Fruit fly (Drosophila melanogaster) whole organism, embryonic: ENCODE results near the gene ND-PDSW.

Experiments used
- Atf-2 ChIP-seq: fragments of 200-800 bp; sonication (Bioruptor generic); optimal IDR thresholded peaks from 2 replicates; lab custom pipeline; 2016; ENCODE audit warnings: missing biosample characterization, missing genetic modification characterization
- CG12659 ChIP-seq: fragments of 200-800 bp; sonication (Bioruptor generic); optimal IDR thresholded peaks from 3 replicates; lab custom pipeline; 2017; ENCODE audit warnings: mild to moderate bottlenecking, missing biosample characterization, missing genetic modification reagents, missing genetic modification characterization
- CG12942 ChIP-seq: fragments of 200-800 bp; sonication (Bioruptor generic); optimal IDR thresholded peaks from 3 replicates; lab custom pipeline; 2016; ENCODE audit warnings: missing biosample characterization, missing genetic modification characterization
- CG16813 ChIP-seq: fragments of 200-800 bp; sonication (Bioruptor generic); IDR thresholded peaks from 3 replicates; pipeline ENCODE4 v1.3.6; 2022; ENCODE audit warnings: missing biosample characterization, missing genetic modification characterization; ENCODE audit not compliant: partially characterized antibody
- CG17912 ChIP-seq: fragments of 200-800 bp; sonication (Bioruptor generic); optimal IDR thresholded peaks from 2 replicates; lab custom pipeline; 2018; ENCODE audit warnings: missing biosample characterization, mild to moderate bottlenecking, missing genetic modification characterization
- CG18262 ChIP-seq: fragments of 200-800 bp; optimal IDR thresholded peaks from 3 replicates; lab custom pipeline; 2019; ENCODE audit warnings: missing biosample characterization, mild to moderate bottlenecking, missing genetic modification characterization, moderate library complexity
- CG18476 ChIP-seq: fragments of 200-800 bp; sonication (Bioruptor generic); optimal IDR thresholded peaks from 2 replicates; lab custom pipeline; 2016; ENCODE audit warnings: missing biosample characterization, mild to moderate bottlenecking, missing genetic modification characterization
- CG31365 ChIP-seq: fragments of 200-800 bp; sonication (Bioruptor generic); optimal IDR thresholded peaks from 2 replicates; lab custom pipeline; 2018; ENCODE audit warnings: missing biosample characterization, mild to moderate bottlenecking, missing genetic modification characterization
- CG32767 ChIP-seq: fragments of 200-800 bp; sonication (Bioruptor generic); IDR thresholded peaks from 2 replicates; pipeline ENCODE4 v1.3.6; 2022; ENCODE audit warnings: missing biosample characterization, missing genetic modification characterization
- CG6654 ChIP-seq: fragments of 200-800 bp; sonication (Bioruptor generic); optimal IDR thresholded peaks from 2 replicates; lab custom pipeline; 2017; ENCODE audit warnings: missing biosample characterization, mild to moderate bottlenecking, missing genetic modification characterization
- CG6683 ChIP-seq: fragments of 200-800 bp; sonication (Bioruptor generic); optimal IDR thresholded peaks from 2 replicates; lab custom pipeline; 2017; ENCODE audit warnings: missing biosample characterization, mild to moderate bottlenecking, missing genetic modification characterization, missing genetic modification reagents
- CG8290 ChIP-seq, 3 experiments: fragments of 200-800 bp; sonication (Bioruptor generic); optimal IDR thresholded peaks; 2 replicates each; lab custom pipeline; 2016 to 2019; ENCODE audit warnings: missing biosample characterization in 3 of 3, missing genetic modification characterization in 3 of 3, mild to moderate bottlenecking in 2 of 3, moderate library complexity in 1 of 3
- CG8388 ChIP-seq: fragments of 200-800 bp; sonication (Bioruptor generic); optimal IDR thresholded peaks from 2 replicates; lab custom pipeline; 2019; ENCODE audit warnings: missing biosample characterization, mild to moderate bottlenecking, missing genetic modification characterization, moderate library complexity
- CTCF ChIP-seq: fragments of 200-800 bp; sonication (Bioruptor generic); optimal IDR thresholded peaks from 2 replicates; lab custom pipeline; 2017; ENCODE audit warnings: missing biosample characterization, mild to moderate bottlenecking, missing genetic modification characterization, moderate library complexity
- Camta ChIP-seq: fragments of 200-800 bp; sonication (Bioruptor generic); optimal IDR thresholded peaks from 2 replicates; lab custom pipeline; 2016; ENCODE audit warnings: missing biosample characterization, missing genetic modification characterization
- Dll ChIP-seq: fragments of 200-800 bp; sonication (Bioruptor generic); IDR thresholded peaks from 4 replicates; pipeline ENCODE4 v1.3.6; 2022; ENCODE audit warnings: missing biosample characterization, missing genetic modification characterization; ENCODE audit not compliant: partially characterized antibody
- Hand ChIP-seq: fragments of 200-800 bp; sonication (Bioruptor generic); optimal IDR thresholded peaks from 2 replicates; lab custom pipeline; 2017; ENCODE audit warnings: mild to moderate bottlenecking, missing biosample characterization, missing genetic modification reagents, missing genetic modification characterization
- Lim3 ChIP-seq: fragments of 200-800 bp; sonication (Bioruptor generic); IDR thresholded peaks from 2 replicates; pipeline ENCODE4 v1.3.6; 2022; ENCODE audit warnings: missing biosample characterization, missing genetic modification characterization
- MBD-R2 ChIP-seq: fragments of 200-800 bp; sonication (Bioruptor generic); IDR thresholded peaks from 2 replicates; pipeline ENCODE4 v1.3.6; 2022; ENCODE audit warnings: missing biosample characterization, missing genetic modification characterization
- NC2β ChIP-seq: fragments of 200-800 bp; sonication (Bioruptor generic); optimal IDR thresholded peaks from 2 replicates; lab custom pipeline; 2016; ENCODE audit warnings: missing biosample characterization, missing genetic modification characterization
- Neu2 ChIP-seq: fragments of 200-800 bp; sonication (Bioruptor generic); optimal IDR thresholded peaks from 3 replicates; lab custom pipeline; 2016; ENCODE audit warnings: missing biosample characterization, missing genetic modification characterization, borderline replicate concordance
- Rfx ChIP-seq: fragments of 200-800 bp; sonication (Bioruptor generic); IDR thresholded peaks from 2 replicates; pipeline ENCODE4 v1.3.6; 2022; ENCODE audit warnings: missing biosample characterization, missing genetic modification characterization
- Vsx1 ChIP-seq: fragments of 200-800 bp; sonication (Bioruptor generic); optimal IDR thresholded peaks from 2 replicates; lab custom pipeline; 2017; ENCODE audit warnings: missing biosample characterization, mild to moderate bottlenecking, missing genetic modification characterization, missing genetic modification reagents
- YL-1 ChIP-seq: fragments of 200-800 bp; sonication (Bioruptor generic); optimal IDR thresholded peaks from 3 replicates; lab custom pipeline; 2017; ENCODE audit warnings: missing biosample characterization, mild to moderate bottlenecking, missing genetic modification characterization
- emc ChIP-seq: fragments of 200-800 bp; sonication (Bioruptor generic); optimal IDR thresholded peaks from 2 replicates; lab custom pipeline; 2016; ENCODE audit warnings: missing biosample characterization, missing genetic modification characterization
- eve ChIP-seq, 2 experiments: fragments of >200 bp; optimal IDR thresholded peaks; 2 replicates each; lab custom pipeline; 2017; ENCODE audit warnings: missing biosample characterization in 2 of 2, missing genetic modification characterization in 2 of 2
- eyg ChIP-seq: fragments of 200-800 bp; sonication (Bioruptor generic); optimal IDR thresholded peaks from 3 replicates; lab custom pipeline; 2016; ENCODE audit warnings: missing biosample characterization, missing genetic modification characterization
- gce ChIP-seq: fragments of 200-800 bp; sonication (Bioruptor generic); IDR thresholded peaks from 3 replicates; pipeline ENCODE4 v1.3.6; 2022; ENCODE audit warnings: missing biosample characterization, missing genetic modification characterization
- gro ChIP-seq: fragments of 200-800 bp; sonication (Bioruptor generic); optimal IDR thresholded peaks from 2 replicates; lab custom pipeline; 2016; ENCODE audit warnings: missing biosample characterization, missing genetic modification characterization
- gsb ChIP-seq: fragments of 200-800 bp; sonication (Bioruptor generic); IDR thresholded peaks from 2 replicates; pipeline ENCODE4 v1.3.6; 2022; ENCODE audit warnings: missing biosample characterization, missing genetic modification characterization
- h ChIP-seq: fragments of >200 bp; optimal IDR thresholded peaks from 2 replicates; lab custom pipeline; 2017
- insv ChIP-seq, 2 experiments: fragments of 200-800 bp; sonication (Bioruptor generic); optimal IDR thresholded peaks; 3 replicates each; lab custom pipeline; 2016 to 2018; ENCODE audit warnings: missing biosample characterization in 2 of 2, missing genetic modification characterization in 2 of 2
- org-1 ChIP-seq: fragments of 200-800 bp; sonication (Bioruptor generic); optimal IDR thresholded peaks from 2 replicates; lab custom pipeline; 2017; ENCODE audit warnings: missing biosample characterization, missing genetic modification characterization
- pros ChIP-seq: fragments of 200-800 bp; sonication (Bioruptor generic); optimal IDR thresholded peaks from 3 replicates; lab custom pipeline; 2019; ENCODE audit warnings: missing biosample characterization, mild to moderate bottlenecking, missing genetic modification characterization, moderate library complexity
- ro ChIP-seq: fragments of 200-800 bp; sonication (Bioruptor generic); IDR thresholded peaks from 2 replicates; pipeline ENCODE4 v1.3.6; 2022; ENCODE audit warnings: missing biosample characterization, missing genetic modification characterization
- scrt ChIP-seq: fragments of 200-800 bp; sonication (Bioruptor generic); optimal IDR thresholded peaks from 2 replicates; lab custom pipeline; 2018; ENCODE audit warnings: missing biosample characterization, mild to moderate bottlenecking, missing genetic modification characterization, moderate library complexity
- shn ChIP-seq: fragments of 200-800 bp; sonication (Bioruptor generic); optimal IDR thresholded peaks from 3 replicates; lab custom pipeline; 2016; ENCODE audit warnings: missing biosample characterization, missing genetic modification characterization
- so ChIP-seq: fragments of 200-800 bp; sonication (Bioruptor generic); IDR thresholded peaks from 3 replicates; pipeline ENCODE4 v1.3.6; 2022; ENCODE audit warnings: missing biosample characterization, missing genetic modification characterization
- tio ChIP-seq: fragments of 200-800 bp; sonication (Bioruptor generic); optimal IDR thresholded peaks from 2 replicates; lab custom pipeline; 2017; ENCODE audit warnings: missing biosample characterization, missing genetic modification characterization, inconsistent platforms
- unc-4 ChIP-seq: fragments of 200-800 bp; sonication (Bioruptor generic); IDR thresholded peaks from 2 replicates; pipeline ENCODE4 v1.3.6; 2022; ENCODE audit warnings: missing biosample characterization, missing genetic modification characterization; ENCODE audit not compliant: partially characterized antibody
- zf30C ChIP-seq: fragments of 200-800 bp; sonication (Bioruptor generic); optimal IDR thresholded peaks from 3 replicates; lab custom pipeline; 2018; ENCODE audit warnings: missing biosample characterization, mild to moderate bottlenecking, missing genetic modification characterization
- zfh1 ChIP-seq: fragments of 200-800 bp; sonication (Bioruptor generic); IDR thresholded peaks from 3 replicates; pipeline ENCODE4 v1.3.6; 2022; ENCODE audit warnings: missing biosample characterization, missing genetic modification characterization

The ND-PDSW gene

DNA sequence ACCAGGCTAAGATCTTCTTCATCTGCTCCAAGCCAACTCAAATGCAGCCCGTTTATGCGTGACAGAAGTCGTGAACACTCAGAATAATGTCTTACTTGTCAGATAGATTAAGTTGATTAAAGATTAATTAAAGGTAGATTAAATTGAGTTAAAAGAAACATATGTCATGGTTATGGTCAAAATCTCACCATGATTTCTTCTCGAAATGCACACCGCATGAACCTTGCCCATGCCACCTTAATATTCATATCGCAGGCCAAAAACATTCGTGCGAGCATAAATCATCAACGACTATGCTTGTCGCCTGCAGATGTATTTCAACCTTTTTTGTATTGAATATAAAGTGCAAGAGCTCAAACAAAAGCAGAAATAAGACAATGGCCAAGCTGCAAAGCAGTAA is 28.9 kb upstream of the ND-PDSW start (continued):
- peak; percentile 59; the same call in 1 of the 2 replicates for TF ChIP-seq CG32767 (GFP tag; lab: Robert Waterston, UW)
- TF ChIP-seq CTCF: peak; percentile 43
- peak; percentile 34 for TF ChIP-seq scrt (GFP tag; lab: Kevin White, UChicago)
- TF ChIP-seq CG12659: peak; percentile 35
- TF ChIP-seq eve (GFP tag; optimal IDR thresholded peaks at IDR 0.05; lab: Kevin White, UChicago): peak in 1 of 2 experiments; percentile 89
- TF ChIP-seq CG18476: no peak
- TF ChIP-seq pros: no peak
- no peak for TF ChIP-seq NC2β (GFP tag; lab: Kevin White, UChicago)
- no peak for TF ChIP-seq gro (GFP tag; lab: Kevin White, UChicago)
- no peak for TF ChIP-seq shn
- TF ChIP-seq gce (GFP tag; lab: Robert Waterston, UW): peak; percentile 71; the same call in 1 of the 3 replicates
- TF ChIP-seq h (lab: Kevin White, UChicago): no peak
- TF ChIP-seq Lim3 (GFP tag; lab: Robert Waterston, UW): no peak
- TF ChIP-seq zfh1 (GFP tag; lab: Robert Waterston, UW): peak; percentile 64
- TF ChIP-seq CG18262 (tag; lab: Kevin White, UChicago): peak; percentile 70
- TF ChIP-seq CG8388 (GFP tag; lab: Kevin White, UChicago): peak; percentile 34
- peak; percentile 34 for TF ChIP-seq CG31365 (tag; lab: Kevin White, UChicago)
- no peak for TF ChIP-seq unc-4 (GFP tag; lab: Robert Waterston, UW)
- no peak for TF ChIP-seq CG6683 (GFP tag; lab: Kevin White, UChicago)
- TF ChIP-seq tio: no peak
- no peak for TF ChIP-seq ro (GFP tag; lab: Robert Waterston, UW)
- TF ChIP-seq zf30C (GFP tag; lab: Kevin White, UChicago): no peak
- TF ChIP-seq so (GFP tag; lab: Robert Waterston, UW): peak; percentile 77
- no peak for TF ChIP-seq CG12942 (GFP tag; lab: Kevin White, UChicago)
- no peak for TF ChIP-seq YL-1 (GFP tag; lab: Kevin White, UChicago)
- no peak for TF ChIP-seq Atf-2 (GFP tag; lab: Kevin White, UChicago)
- peak; percentile 44 for TF ChIP-seq Camta (GFP tag; lab: Kevin White, UChicago)
- TF ChIP-seq emc (GFP tag; lab: Kevin White, UChicago): no peak
- no peak for TF ChIP-seq Vsx1
- TF ChIP-seq Rfx (GFP tag; lab: Robert Waterston, UW): no peak
- TF ChIP-seq org-1 (GFP tag; lab: Kevin White, UChicago): peak; percentile 53
- TF ChIP-seq MBD-R2: no peak
- no peak for TF ChIP-seq insv (GFP tag; optimal IDR thresholded peaks at IDR 0.05; lab: Kevin White, UChicago)
- no peak for TF ChIP-seq Hand (GFP tag; lab: Kevin White, UChicago)
- no peak for TF ChIP-seq CG6654 (GFP tag; lab: Kevin White, UChicago)
- TF ChIP-seq gsb: no peak
- TF ChIP-seq Dll (GFP tag; lab: Robert Waterston, UW): no peak
- TF ChIP-seq CG16813 (GFP tag; lab: Robert Waterston, UW): no peak

- TF ChIP-seq CG8290 (GFP tag; optimal IDR thresholded peaks at IDR 0.05; lab: Kevin White, UChicago) (peak; percentile 87), CG8290 (tag; optimal IDR thresholded peaks at IDR 0.05; lab: Kevin White, UChicago) (peak; percentile 50 to 99), eyg (GFP tag; lab: Kevin White, UChicago) (no peak), Neu2 (GFP tag; lab: Kevin White, UChicago) (no peak), CG17912 (GFP tag; lab: Kevin White, UChicago) (no peak)
Observed at dm6 chr2L:3438078-3438477, 27.9 kb upstream of the ND-PDSW start.
